Worm (Caenorhabditis elegans) whole organism, midembryonic: ENCODE measurements around the gene mrpl-35.

Source experiments
- T22C8.4 ChIP-seq: fragments of 200-800 bp; sonication (Bioruptor generic); IDR thresholded peaks from 2 replicates; pipeline ENCODE4 v1.3.6; 2022; ENCODE audit warnings: missing genetic modification characterization, missing compliant biosample characterization
- flt-1 ChIP-seq: fragments of 200-800 bp; sonication (Bioruptor generic); IDR thresholded peaks from 2 replicates; pipeline ENCODE4 v1.3.6; 2022; ENCODE audit warnings: missing genetic modification characterization, missing compliant biosample characterization
- tab-1 ChIP-seq: fragments of 200-800 bp; sonication (Bioruptor generic); IDR thresholded peaks from 2 replicates; pipeline ENCODE4 v1.3.6; 2022; ENCODE audit warnings: missing genetic modification characterization, missing compliant biosample characterization
- ztf-29 ChIP-seq: fragments of 200-800 bp; sonication (Bioruptor generic); IDR thresholded peaks from 2 replicates; pipeline ENCODE4 v1.3.6; 2022; ENCODE audit warnings: missing genetic modification reagents, missing genetic modification characterization, missing compliant biosample characterization

DNA sequence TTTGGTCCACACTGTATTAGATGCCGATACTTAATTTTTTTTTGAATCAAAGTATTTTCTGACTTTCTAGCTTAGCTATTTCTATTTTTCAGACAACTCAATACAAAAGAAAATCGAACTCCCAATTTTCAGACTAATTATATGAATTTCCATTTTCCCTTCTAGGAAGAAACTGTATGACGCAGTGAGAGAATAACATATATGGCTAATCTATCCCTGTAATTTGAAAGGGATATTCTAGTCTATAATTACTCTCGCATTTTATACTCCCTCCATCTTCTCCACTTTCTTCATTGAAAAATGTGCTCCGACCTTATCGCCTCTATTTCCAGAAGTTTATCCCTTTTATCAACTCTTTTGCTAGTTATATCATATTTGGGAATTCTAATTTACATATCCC lies 43.3 kb downstream of the mrpl-35 start, which contains the start of gene C54C6.4:
- TF ChIP-seq flt-1 (GFP tag; lab: Robert Waterston, UW) (no peak), tab-1 (GFP tag; lab: Robert Waterston, UW) (no peak), ztf-29 (no peak), T22C8.4 (GFP tag; lab: Robert Waterston, UW) (no peak)
